Worm (Caenorhabditis elegans) whole organism, L4/young adult: ENCODE measurements around the gene rfth-1.
A peak's percentile ranks its signal among the peaks of the same experiment; 100 is the strongest.

ENCODE experiments used
- W03F9.2 ChIP-seq: fragments of 150-350 bp; optimal IDR thresholded peaks from 2 replicates; lab custom pipeline; 2014; ENCODE audit warnings: missing biosample characterization, missing genetic modification characterization
- dao-5 ChIP-seq: sonication (generic microtip); optimal IDR thresholded peaks from 2 replicates; lab custom pipeline; 2016; ENCODE audit warnings: missing genotype, missing genetic modification characterization, moderate library complexity, missing compliant biosample characterization
- him-1 ChIP-seq: sonication (generic microtip); optimal IDR thresholded peaks from 2 replicates; lab custom pipeline; 2016; ENCODE audit warnings: missing genotype, missing genetic modification reagents, missing genetic modification characterization, missing compliant biosample characterization

The rfth-1 gene

DNA sequence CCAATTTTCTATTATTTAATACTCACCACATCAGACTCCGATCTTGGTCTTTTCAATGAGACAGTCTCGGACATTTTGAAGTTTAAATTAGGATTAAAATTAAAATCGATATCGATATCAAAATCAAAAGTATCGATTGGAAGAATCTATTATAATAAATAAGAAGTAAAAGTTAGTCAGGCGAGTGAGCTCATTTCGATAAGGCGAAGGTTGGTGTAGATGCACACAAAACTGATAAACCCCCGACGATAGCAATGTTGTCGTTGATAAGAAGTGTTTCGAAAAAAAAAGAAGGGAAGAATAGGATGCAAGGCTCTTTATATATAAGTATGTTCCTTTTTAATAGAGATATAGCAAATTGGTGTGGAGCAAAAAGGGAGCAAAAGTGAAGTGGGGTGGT, 28.6 kb downstream of the rfth-1 start, which contains the start of gene M01H9.4:
M01H9.4 (minus strand) TSS at position 379 of the 400 bp plus-strand sequence.
- TF ChIP-seq him-1 (tag; lab: Kevin White, UChicago) = no peak
- TF ChIP-seq dao-5 = no peak
- no peak for TF ChIP-seq W03F9.2 (tag; lab: Kevin White, UChicago)

DNA sequence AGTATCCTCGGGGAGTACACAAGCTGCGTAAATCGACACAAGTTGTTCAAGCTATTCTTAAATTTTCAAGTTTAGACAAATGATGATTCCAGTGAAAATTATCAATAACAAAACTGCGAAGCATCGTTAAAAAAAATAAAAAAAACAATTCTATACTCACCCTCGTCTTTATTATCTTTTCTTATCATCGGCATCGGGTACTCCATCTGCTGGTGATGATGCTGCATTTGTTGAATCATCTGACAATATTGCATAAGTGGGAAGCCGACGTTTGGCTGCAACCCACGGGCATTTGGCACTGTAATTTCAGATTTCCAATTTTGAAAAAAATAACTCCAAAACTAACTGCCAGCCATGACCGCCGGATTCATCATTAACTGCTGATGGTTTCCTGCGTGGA, 29.8 kb downstream of the rfth-1 start:
- TF ChIP-seq W03F9.2 (tag; lab: Kevin White, UChicago) (no peak), him-1 (tag; lab: Kevin White, UChicago) (no peak), dao-5 (no peak)

DNA sequence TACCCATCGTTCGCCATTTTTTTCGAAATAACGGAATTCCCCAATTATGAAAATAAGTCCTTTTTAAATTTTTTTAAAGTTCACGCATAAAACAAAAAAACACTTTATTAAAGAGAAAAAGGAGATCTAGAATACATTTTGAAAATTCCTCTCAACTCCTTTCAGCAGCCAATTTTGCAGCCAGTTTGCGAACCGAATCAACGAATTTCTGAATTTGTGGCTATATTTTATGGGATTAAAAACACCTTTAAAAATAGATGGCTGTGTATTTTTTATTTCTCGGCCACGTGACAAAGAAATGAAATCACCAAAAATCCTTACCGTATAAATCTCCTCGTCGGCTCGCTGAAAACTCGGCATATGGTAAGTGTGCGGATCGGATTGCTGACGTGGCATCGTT, 31.1 kb downstream of the rfth-1 start, which contains the start of gene M01H9.10:
M01H9.10 (minus strand) TSS at position 101 of the 400 bp plus-strand sequence.
- TF ChIP-seq W03F9.2 (tag; lab: Kevin White, UChicago) = no peak
- TF ChIP-seq dao-5 = no peak
- no peak for TF ChIP-seq him-1 (tag; lab: Kevin White, UChicago)

DNA sequence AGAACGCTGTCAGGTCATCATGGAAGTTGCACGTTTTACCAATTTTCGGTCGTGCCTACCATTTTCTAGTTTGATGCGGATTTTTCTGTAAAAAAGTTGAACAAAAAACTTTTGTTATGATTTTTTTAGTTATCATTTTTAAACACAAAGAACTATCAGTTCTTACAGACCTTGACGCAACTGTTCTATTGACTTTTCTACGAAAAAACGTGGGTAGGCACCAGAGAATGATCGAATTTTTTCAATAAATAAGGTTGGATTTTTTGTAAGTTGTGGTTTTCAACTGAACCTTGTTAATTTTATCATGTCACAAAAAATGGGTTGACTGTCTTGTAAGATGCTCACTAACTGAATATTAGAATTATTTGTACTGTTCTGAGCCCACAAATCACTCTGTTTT, 32.5 kb downstream of the rfth-1 start:
- TF ChIP-seq him-1 (tag; lab: Kevin White, UChicago) (no peak), dao-5 (no peak), W03F9.2 (tag; lab: Kevin White, UChicago) (no peak)

DNA sequence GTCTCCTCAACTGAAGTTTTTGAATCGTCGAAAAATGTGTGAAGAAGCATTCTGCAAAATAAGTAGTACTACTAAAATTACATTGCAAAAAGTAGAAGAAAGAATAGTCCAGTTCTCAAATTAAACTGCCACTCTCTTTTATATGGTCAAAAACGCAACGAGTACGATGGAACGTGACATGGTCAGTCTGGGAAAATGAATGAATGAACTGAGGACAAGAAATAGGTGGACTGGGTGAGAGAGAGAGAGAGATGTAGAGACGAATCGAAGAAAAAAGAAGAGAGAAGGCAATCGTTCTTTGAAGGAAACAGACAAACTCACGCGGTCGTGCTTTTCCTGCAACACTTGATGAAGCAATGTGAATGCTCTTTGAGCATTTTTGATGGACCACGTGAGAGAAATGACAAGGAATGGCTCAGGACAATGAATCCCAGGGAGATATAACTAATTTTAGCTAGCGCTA, 34.1 kb downstream of the rfth-1 start, which contains the start of gene M01H9.3:
M01H9.3 (minus strand) TSS at position 51 of the 463 bp plus-strand sequence.
- TF ChIP-seq him-1 (tag; lab: Kevin White, UChicago) = no peak
- no peak for TF ChIP-seq dao-5
- no peak for TF ChIP-seq W03F9.2 (tag; lab: Kevin White, UChicago)

DNA sequence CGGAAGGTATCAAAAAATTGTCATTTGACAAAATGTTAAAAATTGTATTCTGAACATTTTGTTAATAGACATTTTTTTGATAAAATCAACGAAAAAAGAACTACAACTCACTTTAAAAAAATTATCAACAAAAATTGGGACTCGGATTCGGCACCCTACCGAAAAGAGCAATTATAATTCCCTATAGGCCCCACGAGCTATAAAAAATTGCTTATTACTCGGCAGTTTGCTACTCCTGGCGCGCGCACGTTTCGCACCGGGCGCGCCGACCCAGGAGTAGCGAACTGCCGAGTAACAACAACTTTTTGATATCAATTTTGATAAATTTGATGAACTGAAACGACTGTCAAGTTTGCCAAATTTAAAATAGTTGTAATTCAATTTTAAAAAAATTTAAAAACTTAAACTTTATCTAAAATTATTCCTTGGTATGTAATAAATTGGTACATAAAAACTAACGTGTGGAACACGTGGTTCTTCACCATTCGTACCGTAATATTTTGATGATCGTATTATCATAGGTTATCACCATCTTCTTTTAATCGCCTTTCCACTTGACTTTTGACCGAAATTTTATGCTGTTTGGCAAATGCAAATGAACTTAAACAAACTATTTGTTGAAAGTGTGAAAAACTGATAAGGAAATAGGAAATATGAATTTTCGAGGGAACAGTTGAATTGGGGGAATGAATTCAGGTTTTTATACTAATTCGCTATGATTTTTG, 35.6 kb downstream of the rfth-1 start:
- TF ChIP-seq W03F9.2 (tag; lab: Kevin White, UChicago) = no peak
- no peak for TF ChIP-seq dao-5
- no peak for TF ChIP-seq him-1 (tag; lab: Kevin White, UChicago)

DNA sequence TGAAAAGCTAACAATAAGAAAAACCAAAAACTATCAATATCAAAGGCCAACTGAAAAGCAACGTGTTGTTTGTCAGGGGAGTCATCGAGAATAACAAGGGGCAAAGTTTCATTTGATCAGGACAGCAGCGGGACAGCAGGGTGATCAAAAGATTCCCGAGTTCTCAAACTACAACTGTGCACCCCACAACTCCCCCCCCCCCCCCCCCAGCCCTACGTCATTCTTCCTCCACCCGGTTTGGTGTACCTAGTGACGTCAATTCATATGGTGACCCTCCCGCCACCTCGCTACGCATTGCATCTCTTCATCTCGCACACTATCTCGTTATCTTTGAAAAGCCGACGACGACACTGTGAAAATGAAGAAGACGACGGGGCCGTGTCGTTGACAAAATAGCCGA, 37.3 kb downstream of the rfth-1 start:
- no peak for TF ChIP-seq him-1 (tag; lab: Kevin White, UChicago)
- TF ChIP-seq W03F9.2 (tag; lab: Kevin White, UChicago) = no peak

DNA sequence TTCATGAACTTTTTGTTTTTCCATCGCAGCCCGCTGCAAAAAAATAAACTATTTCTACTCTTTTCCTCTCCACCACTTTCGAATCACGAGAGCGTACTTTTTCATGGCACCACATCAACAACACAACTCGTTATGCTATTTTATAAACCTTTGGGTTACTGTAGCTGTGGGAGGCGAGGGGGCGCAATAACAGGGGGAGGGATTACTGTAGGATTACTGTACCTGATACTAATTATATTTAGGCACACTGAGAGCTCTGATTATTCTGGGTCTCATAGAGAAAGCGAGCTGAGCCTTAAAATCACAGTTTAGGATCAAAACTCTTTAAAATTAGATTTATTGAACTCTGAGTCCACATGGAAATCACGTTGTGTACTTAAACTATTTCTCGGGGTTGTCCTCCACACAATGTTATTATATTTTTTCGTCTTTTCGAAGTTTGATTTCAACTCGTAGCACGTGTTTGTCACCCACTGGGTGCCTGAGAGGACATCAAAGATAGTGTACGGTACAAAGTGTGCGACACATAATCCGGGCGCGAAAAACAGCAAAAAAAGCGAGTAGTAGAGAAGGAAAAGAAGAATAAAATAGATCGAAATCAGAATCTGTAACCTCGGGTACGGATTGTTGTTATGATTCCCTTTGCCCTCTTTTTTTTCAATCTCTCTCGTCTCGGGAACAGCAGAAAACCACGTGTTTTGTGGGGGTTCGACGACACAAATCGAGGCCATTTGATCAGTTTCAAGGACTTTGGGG, 38.5 kb downstream of the rfth-1 start:
- TF ChIP-seq W03F9.2 (tag; lab: Kevin White, UChicago) (no peak), him-1 (tag; lab: Kevin White, UChicago) (no peak), dao-5 (no peak)

DNA sequence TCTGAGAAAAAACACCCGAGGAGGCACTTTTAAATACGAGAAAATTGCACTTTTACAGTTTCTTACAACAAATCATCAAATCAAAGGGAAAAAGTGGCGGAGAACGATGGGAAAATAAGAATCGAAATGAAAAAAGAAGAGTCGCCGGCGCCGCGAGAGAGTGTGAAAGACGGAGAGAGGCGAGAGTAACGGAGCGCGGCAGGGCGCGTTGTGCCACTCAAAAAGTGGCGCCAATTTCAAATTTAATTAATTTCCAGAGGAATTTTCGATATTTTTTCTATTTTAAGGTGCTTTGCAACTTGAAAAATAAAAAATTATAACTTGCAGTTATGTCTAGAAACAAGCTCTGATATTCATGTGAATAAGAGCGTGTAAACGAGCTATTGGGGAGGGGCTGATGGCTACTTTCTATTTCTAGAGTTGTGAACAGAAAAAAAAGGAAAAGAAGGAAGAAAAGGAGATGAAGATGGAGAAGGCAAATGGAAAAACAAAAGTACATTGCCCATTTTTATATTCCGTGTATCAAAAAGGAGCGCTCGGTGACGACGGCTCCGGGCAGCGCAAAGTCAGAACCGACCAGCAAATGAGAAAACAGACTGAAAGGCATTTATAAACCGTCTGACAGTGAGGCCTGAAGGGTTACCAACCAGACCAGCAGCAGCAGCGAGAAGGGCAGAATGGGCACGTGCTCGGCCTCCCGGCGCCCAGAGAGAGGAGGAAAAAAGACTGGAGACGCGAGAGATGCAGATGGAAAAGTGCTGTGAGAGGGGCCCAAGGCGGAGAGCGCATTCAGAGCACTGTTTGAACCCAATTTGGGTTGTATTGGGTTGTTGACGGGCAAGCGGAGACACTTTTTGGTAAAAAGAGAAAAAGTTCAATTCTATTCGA, 40.0 kb downstream of the rfth-1 start:
- TF ChIP-seq dao-5 = no peak
- peak; percentile 4 for TF ChIP-seq W03F9.2 (tag; lab: Kevin White, UChicago)

DNA sequence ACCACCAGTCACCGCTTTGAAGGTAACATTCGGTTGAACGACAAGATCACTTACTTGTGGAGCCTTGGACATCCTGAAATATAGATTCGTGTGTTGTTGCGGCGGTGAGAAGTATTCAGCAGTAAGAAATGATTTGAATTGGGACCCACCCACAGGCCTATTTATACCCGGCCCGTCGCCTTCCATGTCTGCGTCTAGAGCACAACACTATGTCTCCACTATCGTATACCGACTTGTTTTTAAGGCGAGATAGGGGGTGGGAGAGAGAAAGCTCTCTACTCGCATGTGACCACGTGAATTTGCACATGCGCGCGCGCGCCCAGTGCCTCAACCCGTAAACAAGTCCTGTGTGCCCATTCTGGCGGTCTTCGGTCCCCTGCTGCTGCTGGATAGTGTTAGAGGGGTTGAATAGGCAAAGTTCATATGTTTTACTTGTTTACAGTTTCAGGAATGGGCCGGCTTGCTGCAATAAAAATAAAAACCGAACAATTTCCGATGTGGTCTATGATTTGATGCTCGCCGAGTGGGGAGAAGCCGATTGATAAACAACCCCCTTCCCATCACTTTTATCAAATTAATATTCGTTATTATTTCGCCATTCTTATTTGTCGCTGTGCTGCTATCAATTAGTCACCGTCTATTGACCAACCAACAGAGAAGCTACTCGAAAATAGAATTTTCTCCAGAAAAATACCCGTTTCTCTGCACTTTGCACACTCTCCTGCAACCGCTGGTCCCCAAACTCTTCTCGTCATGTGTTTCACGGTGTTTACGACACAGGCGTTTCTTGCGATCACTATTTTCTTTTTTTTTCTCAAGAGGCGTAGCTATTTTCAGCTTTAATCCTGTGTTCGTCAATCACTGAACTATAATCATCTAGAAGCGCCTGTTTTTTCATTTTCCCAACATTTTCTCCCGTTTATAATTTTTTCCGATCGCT, 41.1 kb downstream of the rfth-1 start:
- TF ChIP-seq W03F9.2 (tag; lab: Kevin White, UChicago) (peak; percentile 27), him-1 (tag; lab: Kevin White, UChicago) (peak; percentile 3), dao-5 (peak; percentile 25)

DNA sequence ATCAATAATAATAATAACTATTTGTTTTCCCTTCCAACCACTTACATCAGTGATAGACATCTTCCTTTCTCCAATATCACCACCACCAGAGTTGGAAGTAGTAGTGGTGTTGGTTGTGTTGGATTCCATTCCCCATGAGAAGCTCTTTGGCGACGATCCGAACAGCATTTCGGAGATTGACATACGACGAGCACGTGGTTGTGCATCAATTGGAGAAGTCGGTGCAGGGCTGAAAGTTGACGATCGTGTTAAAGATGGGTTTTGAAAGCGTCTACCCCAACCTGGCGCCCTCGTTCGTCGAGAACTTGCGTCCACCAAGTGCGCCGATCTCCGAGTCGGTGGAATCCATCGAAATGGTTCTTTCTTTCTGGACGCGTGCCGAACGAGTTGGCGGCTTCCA, 42.1 kb downstream of the rfth-1 start:
- TF ChIP-seq W03F9.2 (tag; lab: Kevin White, UChicago) (no peak), him-1 (tag; lab: Kevin White, UChicago) (no peak), dao-5 (no peak)

DNA sequence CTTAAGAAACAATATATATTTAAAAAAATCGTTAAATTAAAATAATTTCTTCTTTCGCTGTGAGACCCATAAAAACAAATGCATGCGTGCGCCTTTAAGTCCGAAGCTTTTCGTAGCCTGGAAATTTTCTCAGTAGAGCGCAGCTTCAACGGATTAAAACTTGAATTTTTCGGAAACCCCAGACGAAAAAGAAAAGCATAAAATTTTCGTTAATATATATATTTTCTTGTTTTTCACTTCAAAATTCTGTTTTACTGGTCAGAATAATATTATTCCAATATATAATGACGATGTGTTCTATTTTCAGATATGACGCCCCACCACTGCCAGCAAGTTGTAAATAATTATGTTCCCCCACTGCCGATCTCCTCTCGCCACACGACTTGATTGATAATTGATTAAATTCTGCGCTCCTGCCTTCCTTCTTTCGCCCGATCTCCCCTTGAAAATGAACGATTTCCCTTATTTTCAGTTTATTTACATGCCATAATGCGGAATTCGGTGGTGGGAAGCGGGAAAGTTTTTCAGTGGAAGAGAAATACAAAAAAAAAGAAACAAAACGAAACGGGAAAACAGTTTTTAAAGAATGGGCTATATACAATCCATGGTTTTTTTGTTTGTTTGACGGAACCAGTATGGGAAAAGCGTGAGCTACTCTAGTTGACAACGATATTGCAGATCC, 42.9 kb downstream of the rfth-1 start:
- peak; percentile 18 for TF ChIP-seq him-1 (tag; lab: Kevin White, UChicago)
- TF ChIP-seq dao-5 = no peak
- TF ChIP-seq W03F9.2 (tag; lab: Kevin White, UChicago) = peak; percentile 17
